Worm (Caenorhabditis elegans) whole organism, young adult: ENCODE data around the gene emb-9.
A peak's percentile ranks its signal among the peaks of the same experiment; 100 is the strongest.

Experiments used
- C06A6.2 ChIP-seq: fragments of 200-800 bp; sonication (Bioruptor generic); conservative IDR thresholded peaks from 2 replicates; pipeline ENCODE4 v1.3.6; 2022; ENCODE audit warnings: missing genetic modification characterization, missing compliant biosample characterization
- F10E7.11 ChIP-seq: sonication (generic microtip); optimal IDR thresholded peaks from 2 replicates; lab custom pipeline; 2017; ENCODE audit warnings: mild to moderate bottlenecking, missing genetic modification characterization, moderate library complexity, missing compliant biosample characterization
- Y53F4B.3 ChIP-seq: fragments of 200-800 bp; sonication (Bioruptor generic); IDR thresholded peaks from 2 replicates; pipeline ENCODE4 v1.3.6; 2022; ENCODE audit warnings: missing genetic modification reagents, missing genetic modification characterization, missing compliant biosample characterization
- Y56A3A.18 ChIP-seq: fragments of 200-800 bp; sonication (Bioruptor generic); IDR thresholded peaks from 2 replicates; pipeline ENCODE4 v1.3.6; 2022; ENCODE audit warnings: missing genetic modification reagents, missing genetic modification characterization, missing compliant biosample characterization
- Y67H2A.10 ChIP-seq: fragments of 200-800 bp; sonication (Bioruptor generic); conservative IDR thresholded peaks from 2 replicates; pipeline ENCODE4 v1.3.6; 2022; ENCODE audit warnings: missing genetic modification reagents, missing genetic modification characterization, missing compliant biosample characterization
- akir-1 ChIP-seq: fragments of 200-800 bp; sonication (Bioruptor generic); optimal IDR thresholded peaks from 2 replicates; lab custom pipeline; 2018; ENCODE audit warnings: mild to moderate bottlenecking, missing genetic modification characterization, moderate library complexity, missing compliant biosample characterization
- aptf-2 ChIP-seq: fragments of 200-800 bp; sonication (Bioruptor generic); conservative IDR thresholded peaks from 2 replicates; pipeline ENCODE4 v1.3.6; 2022; ENCODE audit warnings: missing genetic modification reagents, missing genetic modification characterization, missing compliant biosample characterization
- atf-7 ChIP-seq: sonication (generic microtip); optimal IDR thresholded peaks from 2 replicates; lab custom pipeline; 2017; ENCODE audit warnings: mild to moderate bottlenecking, missing genetic modification characterization, missing compliant biosample characterization
- athp-1 ChIP-seq: sonication (generic microtip); optimal IDR thresholded peaks from 2 replicates; lab custom pipeline; 2017; ENCODE audit warnings: mild to moderate bottlenecking, missing genetic modification characterization, missing compliant biosample characterization
- cebp-1 ChIP-seq, 2 experiments: fragments of 200-800 bp in 1 of 2; sonication (Bioruptor generic) in 1 of 2; sonication (generic microtip) in 1 of 2; IDR thresholded peaks in 1 of 2; optimal IDR thresholded peaks in 1 of 2; 2 replicates each; pipeline versions ENCODE4 v1.3.6 to Lab custom; 2017 to 2022; ENCODE audit warnings: missing compliant biosample characterization in 2 of 2, missing genetic modification characterization in 2 of 2, mild to moderate bottlenecking in 1 of 2, missing genetic modification reagents in 1 of 2, moderate library complexity in 1 of 2
- cebp-2 ChIP-seq: fragments of 200-800 bp; sonication (Bioruptor generic); IDR thresholded peaks from 2 replicates; pipeline ENCODE4 v1.3.6; 2022; ENCODE audit warnings: missing genetic modification characterization, missing compliant biosample characterization
- ceh-79 ChIP-seq: sonication (generic microtip); optimal IDR thresholded peaks from 2 replicates; lab custom pipeline; 2017; ENCODE audit warnings: mild to moderate bottlenecking, missing genetic modification characterization, missing compliant biosample characterization
- chd-7 ChIP-seq: sonication (generic microtip); optimal IDR thresholded peaks from 2 replicates; lab custom pipeline; 2016; ENCODE audit warnings: mild to moderate bottlenecking, missing genetic modification characterization, moderate library complexity, missing compliant biosample characterization
- dox-1 ChIP-seq: fragments of 200-800 bp; sonication (Bioruptor generic); IDR thresholded peaks from 2 replicates; pipeline ENCODE4 v1.3.6; 2022; ENCODE audit warnings: missing genetic modification reagents, missing genetic modification characterization, missing compliant biosample characterization
- dpl-1 ChIP-seq: fragments of 150-350 bp; optimal IDR thresholded peaks from 2 replicates; lab custom pipeline; 2014; ENCODE audit warnings: missing biosample characterization, missing genetic modification reagents, missing genetic modification characterization
- ekl-4 ChIP-seq: fragments of 200-800 bp; sonication (Bioruptor generic); IDR thresholded peaks from 2 replicates; pipeline ENCODE4 v1.3.6; 2022; ENCODE audit warnings: missing genetic modification reagents, missing genetic modification characterization, missing compliant biosample characterization
- him-1 ChIP-seq: sonication (generic microtip); optimal IDR thresholded peaks from 2 replicates; lab custom pipeline; 2016; ENCODE audit warnings: missing genotype, missing genetic modification reagents, missing genetic modification characterization, missing compliant biosample characterization
- hmg-1.2 ChIP-seq: fragments of 200-800 bp; sonication (Bioruptor generic); IDR thresholded peaks from 2 replicates; pipeline ENCODE4 v1.3.6; 2022; ENCODE audit warnings: missing genetic modification reagents, missing genetic modification characterization, missing compliant biosample characterization
- hsf-1 ChIP-seq: fragments of 200-800 bp; sonication (Bioruptor generic); IDR thresholded peaks from 2 replicates; pipeline ENCODE4 v1.3.6; 2022; ENCODE audit warnings: missing genetic modification reagents, missing genetic modification characterization, missing compliant biosample characterization
- let-607 ChIP-seq, 2 experiments: fragments of 200-800 bp in 1 of 2; sonication (Bioruptor generic) in 1 of 2; sonication (generic microtip) in 1 of 2; optimal IDR thresholded peaks; 2 replicates each; lab custom pipeline; 2016 to 2018; ENCODE audit warnings: mild to moderate bottlenecking in 2 of 2, missing compliant biosample characterization in 2 of 2, missing genetic modification characterization in 2 of 2, moderate library complexity in 2 of 2, missing genotype in 1 of 2
- lin-54 ChIP-seq: fragments of 200-800 bp; sonication (Bioruptor generic); optimal IDR thresholded peaks from 2 replicates; lab custom pipeline; 2018; ENCODE audit warnings: mild to moderate bottlenecking, missing genetic modification characterization, missing compliant biosample characterization
- lir-1 ChIP-seq: fragments of 200-800 bp; sonication (Bioruptor generic); conservative IDR thresholded peaks from 2 replicates; pipeline ENCODE4 v1.3.6; 2022; ENCODE audit warnings: missing genetic modification reagents, missing genetic modification characterization, missing compliant biosample characterization
- madf-10 ChIP-seq: sonication (generic microtip); optimal IDR thresholded peaks from 2 replicates; lab custom pipeline; 2016; ENCODE audit warnings: mild to moderate bottlenecking, missing genetic modification characterization, missing compliant biosample characterization
- mcd-1 ChIP-seq: fragments of 200-800 bp; sonication (Bioruptor generic); IDR thresholded peaks from 2 replicates; pipeline ENCODE4 v1.3.6; 2022; ENCODE audit warnings: missing genetic modification reagents, missing genetic modification characterization, missing compliant biosample characterization
- mxl-1 ChIP-seq: sonication (generic microtip); optimal IDR thresholded peaks from 2 replicates; lab custom pipeline; 2016; ENCODE audit warnings: missing genetic modification characterization, missing compliant biosample characterization
- nfya-2 ChIP-seq: fragments of 200-800 bp; sonication (Bioruptor generic); IDR thresholded peaks from 2 replicates; pipeline ENCODE4 v1.3.6; 2022; ENCODE audit warnings: missing genetic modification reagents, missing genetic modification characterization, missing compliant biosample characterization
- nhr-120 ChIP-seq: fragments of 200-800 bp; sonication (Bioruptor generic); IDR thresholded peaks from 2 replicates; pipeline ENCODE4 v1.3.6; 2022; ENCODE audit warnings: missing genetic modification characterization, missing compliant biosample characterization
- nhr-179 ChIP-seq: sonication (generic microtip); optimal IDR thresholded peaks from 2 replicates; lab custom pipeline; 2016; ENCODE audit warnings: mild to moderate bottlenecking, missing genetic modification characterization, missing compliant biosample characterization
- nhr-80 ChIP-seq: sonication (generic microtip); optimal IDR thresholded peaks from 2 replicates; lab custom pipeline; 2016; ENCODE audit warnings: missing genetic modification characterization, missing compliant biosample characterization
- pbrm-1 ChIP-seq: fragments of 200-800 bp; sonication (Bioruptor generic); IDR thresholded peaks from 2 replicates; pipeline ENCODE4 v1.3.6; 2022; ENCODE audit warnings: missing genetic modification reagents, missing genetic modification characterization, missing compliant biosample characterization
- rcor-1 ChIP-seq: fragments of 200-800 bp; sonication (Bioruptor generic); IDR thresholded peaks from 2 replicates; pipeline ENCODE4 v1.3.6; 2022; ENCODE audit warnings: missing genetic modification reagents, missing genetic modification characterization, missing compliant biosample characterization
- rec-8 ChIP-seq, 2 experiments: sonication (generic microtip); optimal IDR thresholded peaks; 2 replicates each; lab custom pipeline; 2016; ENCODE audit warnings: mild to moderate bottlenecking in 2 of 2, missing genetic modification characterization in 2 of 2, missing genetic modification reagents in 2 of 2, missing genotype in 2 of 2, missing biosample characterization in 1 of 2, missing compliant biosample characterization in 1 of 2, moderate library complexity in 1 of 2
- sea-2 ChIP-seq: fragments of 200-800 bp; sonication (Bioruptor generic); IDR thresholded peaks from 2 replicates; pipeline ENCODE4 v1.3.6; 2022; ENCODE audit warnings: missing genetic modification characterization, missing compliant biosample characterization
- snpc-1.3 ChIP-seq: sonication (generic microtip); optimal IDR thresholded peaks from 2 replicates; lab custom pipeline; 2017; ENCODE audit warnings: missing genetic modification characterization, mild to moderate bottlenecking, missing compliant biosample characterization, antibody characterized with exemption, moderate library complexity, missing genotype, missing genetic modification reagents; ENCODE audit not compliant: insufficient read depth
- snpc-3.4 ChIP-seq: sonication (generic microtip); optimal IDR thresholded peaks from 2 replicates; lab custom pipeline; 2017; ENCODE audit warnings: missing genetic modification characterization, mild to moderate bottlenecking, missing compliant biosample characterization, antibody characterized with exemption, moderate library complexity, missing genotype, missing genetic modification reagents
- tbx-9 ChIP-seq: sonication (generic microtip); optimal IDR thresholded peaks from 2 replicates; lab custom pipeline; 2016; ENCODE audit warnings: borderline replicate concordance, missing genetic modification characterization, inconsistent platforms, missing compliant biosample characterization
- tlf-1 ChIP-seq: fragments of 200-800 bp; sonication (Bioruptor generic); optimal IDR thresholded peaks from 2 replicates; lab custom pipeline; 2018; ENCODE audit warnings: mild to moderate bottlenecking, missing genetic modification characterization, missing compliant biosample characterization
- zfh-2 ChIP-seq: fragments of 200-800 bp; sonication (Bioruptor generic); conservative IDR thresholded peaks from 2 replicates; pipeline ENCODE4 v1.3.6; 2022; ENCODE audit warnings: missing genetic modification reagents, missing genetic modification characterization, missing compliant biosample characterization
- ztf-18 ChIP-seq: sonication (generic microtip); optimal IDR thresholded peaks from 2 replicates; lab custom pipeline; 2016; ENCODE audit warnings: missing genotype, mild to moderate bottlenecking, missing genetic modification characterization, missing compliant biosample characterization

Gene emb-9

DNA sequence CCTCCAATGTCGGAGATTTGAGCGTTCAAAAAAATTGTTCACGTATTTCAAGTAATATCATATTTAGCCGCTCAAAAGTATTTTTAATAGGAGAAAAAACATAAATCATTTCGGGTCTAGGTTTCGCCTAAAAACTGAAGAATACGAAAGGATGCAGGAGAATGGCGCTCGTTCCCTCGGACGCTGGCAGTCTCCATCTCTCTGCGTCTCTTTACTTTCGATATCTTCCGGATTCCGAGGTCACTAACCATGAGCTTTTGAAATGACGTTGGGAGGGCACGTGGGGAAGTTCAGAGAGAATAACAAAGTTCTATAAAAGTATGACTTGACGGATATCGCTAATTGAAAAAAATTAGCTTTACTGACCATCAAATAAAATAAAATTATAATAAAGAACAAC lies 46.7 kb upstream of the emb-9 start (continued):
- 0 out of 2 replicates have a peak, but pooled peaks have one; percentile 30 for TF ChIP-seq zfh-2
- peak; percentile 73; the same call in 1 of the 2 replicates for TF ChIP-seq hsf-1 (GFP tag; lab: Robert Waterston, UW)
- TF ChIP-seq hmg-1.2 (GFP tag; lab: Robert Waterston, UW), result peak; percentile 41; the same call in 1 of the 2 replicates
- TF ChIP-seq lin-54 (GFP tag; lab: Kevin White, UChicago), result peak; percentile 59
- TF ChIP-seq tlf-1 (GFP tag; lab: Kevin White, UChicago), result peak; percentile 22
- TF ChIP-seq ekl-4 (GFP tag; lab: Robert Waterston, UW), result peak; percentile 62; the same call in 1 of the 2 replicates
- TF ChIP-seq rcor-1 (GFP tag; lab: Robert Waterston, UW), result 0 out of 2 replicates have a peak, but pooled peaks have one; percentile 7
- no peak for TF ChIP-seq cebp-1 (GFP tag; IDR thresholded peaks at IDR 0.05; lab: Robert Waterston, UW)
- TF ChIP-seq cebp-1 (tag; optimal IDR thresholded peaks at IDR 0.05; lab: Kevin White, UChicago), result peak; percentile 30
- no peak for TF ChIP-seq mxl-1 (tag; lab: Kevin White, UChicago)

DNA sequence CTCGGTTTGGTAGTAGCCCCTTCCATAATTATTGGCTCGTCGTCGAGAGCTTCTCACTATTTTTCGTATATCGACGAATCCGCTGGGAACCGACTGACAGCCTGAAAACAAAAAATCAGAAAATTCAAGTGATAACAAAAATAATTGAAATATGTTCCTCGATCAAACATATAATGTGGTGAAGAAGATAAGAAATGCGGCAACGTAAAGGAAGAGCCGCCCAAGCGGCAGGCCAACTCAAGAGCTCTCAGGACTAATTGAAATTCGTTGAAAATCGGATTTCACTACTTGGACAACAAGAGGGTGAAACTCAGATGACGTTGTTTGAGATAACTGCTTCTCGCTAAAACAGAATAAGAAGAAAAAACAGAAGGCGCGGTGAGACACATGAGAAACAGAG lies 45.8 kb upstream of the emb-9 start, which contains the start of gene slc-17.2:
Gene slc-17.2 (minus strand): TSS at position 101 of the 400 bp plus-strand sequence.
- TF ChIP-seq aptf-2 (GFP tag; lab: Robert Waterston, UW) (0 out of 2 replicates have a peak, but pooled peaks have one; percentile 32), nfya-2 (no peak), akir-1 (GFP tag; lab: Kevin White, UChicago) (no peak)

DNA sequence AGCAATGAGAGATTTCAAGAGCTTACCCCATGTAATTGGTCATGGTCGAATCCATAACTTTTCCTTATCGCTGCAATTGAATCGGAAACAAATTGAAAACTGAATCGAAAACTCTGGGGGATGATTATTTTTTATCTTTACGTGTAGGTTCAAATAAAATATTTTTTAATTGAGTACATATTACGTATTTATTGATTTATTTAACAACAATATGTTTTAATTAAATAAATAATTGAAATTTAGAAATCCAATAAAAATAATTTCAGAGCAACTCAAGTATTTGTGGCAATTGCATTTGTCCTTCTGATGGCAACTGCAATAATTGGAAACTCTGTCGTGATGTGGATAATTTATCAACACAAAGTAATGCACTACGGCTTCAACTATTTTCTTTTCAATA lies 41.3 kb upstream of the emb-9 start, which contains the start of gene C38C10.3:
Gene C38C10.3 (minus strand): TSS at position 101 of the 400 bp plus-strand sequence.
- TF ChIP-seq Y56A3A.18, result no peak
- TF ChIP-seq nhr-179, result no peak
- TF ChIP-seq athp-1 (tag; lab: Kevin White, UChicago), result no peak
- TF ChIP-seq chd-7 (tag; lab: Kevin White, UChicago), result no peak
- TF ChIP-seq let-607 (tag; optimal IDR thresholded peaks at IDR 0.05; lab: Kevin White, UChicago), result no peak
- TF ChIP-seq dox-1 (GFP tag; lab: Robert Waterston, UW), result no peak
- TF ChIP-seq Y53F4B.3, result no peak
- TF ChIP-seq dpl-1 (GFP tag; lab: Kevin White, UChicago), result no peak
- no peak for TF ChIP-seq pbrm-1 (GFP tag; lab: Robert Waterston, UW)
- TF ChIP-seq rec-8 (tag; optimal IDR thresholded peaks at IDR 0.05; lab: Kevin White, UChicago), result no peak
- TF ChIP-seq rcor-1 (GFP tag; lab: Robert Waterston, UW), result no peak
- no peak for TF ChIP-seq C06A6.2 (GFP tag; lab: Robert Waterston, UW)
- no peak for TF ChIP-seq lir-1 (GFP tag; lab: Robert Waterston, UW)
- no peak for TF ChIP-seq atf-7
- TF ChIP-seq F10E7.11 (tag; lab: Kevin White, UChicago), result no peak
- TF ChIP-seq sea-2 (GFP tag; lab: Robert Waterston, UW), result no peak
- TF ChIP-seq Y67H2A.10 (GFP tag; lab: Robert Waterston, UW), result no peak
- no peak for TF ChIP-seq nhr-120 (GFP tag; lab: Robert Waterston, UW)
- no peak for TF ChIP-seq tbx-9
- TF ChIP-seq mcd-1 (GFP tag; lab: Robert Waterston, UW), result no peak

DNA sequence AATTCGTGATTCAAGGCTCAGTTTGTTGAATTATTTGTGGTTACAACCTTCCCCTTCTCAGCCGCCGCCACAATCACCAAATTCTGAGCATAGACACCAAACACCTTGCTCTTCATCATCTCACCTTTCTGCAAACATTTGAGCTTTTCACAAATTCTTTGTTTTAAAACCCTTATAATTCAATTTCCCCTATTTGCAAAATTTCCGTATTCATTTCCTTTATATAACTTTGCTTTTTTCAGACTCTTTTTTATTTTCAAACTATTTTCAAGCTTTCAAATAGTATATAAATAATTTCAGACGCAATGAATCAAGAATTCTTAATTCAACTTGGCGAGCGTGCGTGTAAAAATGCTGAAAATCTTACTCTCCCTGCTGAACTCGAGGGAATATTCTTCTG lies 39.2 kb upstream of the emb-9 start, which contains the start of gene tkr-1:
Gene tkr-1 (plus strand): TSS at position 301 of the 400 bp plus-strand sequence.
- TF ChIP-seq zfh-2 (no peak), snpc-1.3 (tag; lab: Kevin White, UChicago) (no peak), cebp-2 (no peak), nhr-80 (tag; lab: Kevin White, UChicago) (no peak), madf-10 (tag; lab: Kevin White, UChicago) (no peak), nhr-179 (no peak), ztf-18 (tag; lab: Kevin White, UChicago) (no peak), him-1 (tag; lab: Kevin White, UChicago) (no peak), snpc-3.4 (tag; lab: Kevin White, UChicago) (no peak), ceh-79 (no peak), rec-8 (tag; optimal IDR thresholded peaks at IDR 0.05; lab: Kevin White, UChicago) (no peak)
- TF ChIP-seq, all 124 proteins: peak for 0
